Fruit fly (Drosophila melanogaster) whole organism: ENCODE results near the gene CG13947.

Source experiments
- CG8478 ChIP-seq: fragments of >200 bp; optimal IDR thresholded peaks from 2 replicates; lab custom pipeline; 2018; ENCODE audit warnings: inconsistent platforms
- Dll ChIP-seq: fragments of >200 bp; optimal IDR thresholded peaks from 2 replicates; lab custom pipeline; 2017
- EcR ChIP-seq, 2 experiments: fragments of >200 bp; optimal IDR thresholded peaks; 2 replicates each; lab custom pipeline; 2017; ENCODE audit warnings: missing biosample characterization in 2 of 2, missing genetic modification characterization in 2 of 2, missing genetic modification reagents in 2 of 2
- pan ChIP-seq: fragments of >200 bp; optimal IDR thresholded peaks from 2 replicates; lab custom pipeline; 2017
- psq ChIP-seq: fragments of >200 bp; optimal IDR thresholded peaks from 2 replicates; lab custom pipeline; 2017
- usp ChIP-seq: fragments of >200 bp; optimal IDR thresholded peaks from 2 replicates; lab custom pipeline; 2017; ENCODE audit warnings: missing biosample characterization, missing genetic modification characterization, mixed read lengths

dm6 chr2L:826388-826787, 47.4 kb downstream of the CG13947 start:
- no peak for TF ChIP-seq pan (lab: Kevin White, UChicago)
- TF ChIP-seq usp (GFP tag; lab: Kevin White, UChicago) = no peak
- no peak for TF ChIP-seq psq
- TF ChIP-seq Dll (lab: Kevin White, UChicago) = peak; percentile 46
- no peak for TF ChIP-seq CG8478 (lab: Kevin White, UChicago)
- TF ChIP-seq EcR (GFP tag; optimal IDR thresholded peaks at IDR 0.05; lab: Kevin White, UChicago) = no peak
